Worm (Caenorhabditis elegans) whole organism, early embryonic: ENCODE data around the gene mev-1.

Experiments
- F13C5.2 ChIP-seq: sonication (generic microtip); optimal IDR thresholded peaks from 2 replicates; lab custom pipeline; 2017; ENCODE audit warnings: mild to moderate bottlenecking, missing genetic modification characterization, inconsistent platforms, missing compliant biosample characterization
- aly-1 ChIP-seq: sonication (generic microtip); optimal IDR thresholded peaks from 2 replicates; lab custom pipeline; 2016; ENCODE audit warnings: missing genetic modification characterization, missing compliant biosample characterization
- ama-1 ChIP-seq: fragments of 150-350 bp; optimal IDR thresholded peaks from 2 replicates; lab custom pipeline; 2014
- ceh-36 ChIP-seq: sonication (generic microtip); optimal IDR thresholded peaks from 2 replicates; lab custom pipeline; 2016; ENCODE audit warnings: missing genetic modification characterization, inconsistent platforms, missing compliant biosample characterization
- flt-1 ChIP-seq: fragments of 200-800 bp; sonication (Bioruptor generic); IDR thresholded peaks from 2 replicates; pipeline ENCODE4 v1.3.6; 2022; ENCODE audit warnings: missing genetic modification characterization, missing compliant biosample characterization
- hmbx-1 ChIP-seq: sonication (generic microtip); optimal IDR thresholded peaks from 2 replicates; lab custom pipeline; 2016; ENCODE audit warnings: mild to moderate bottlenecking, missing genetic modification characterization, missing compliant biosample characterization
- hmg-4 ChIP-seq: fragments of 200-800 bp; sonication (Bioruptor generic); optimal IDR thresholded peaks from 2 replicates; lab custom pipeline; 2018; ENCODE audit warnings: mild to moderate bottlenecking, missing genetic modification characterization, missing compliant biosample characterization
- pes-1 ChIP-seq: fragments of 200-800 bp; sonication (Bioruptor generic); IDR thresholded peaks from 2 replicates; pipeline ENCODE4 v1.3.6; 2022; ENCODE audit warnings: missing genetic modification reagents, missing genetic modification characterization, missing compliant biosample characterization
- scrt-1 ChIP-seq: fragments of 200-800 bp; sonication (Bioruptor generic); IDR thresholded peaks from 2 replicates; pipeline ENCODE4 v1.3.6; 2022; ENCODE audit warnings: missing genetic modification characterization, missing compliant biosample characterization
- tra-4 ChIP-seq: sonication (generic microtip); optimal IDR thresholded peaks from 2 replicates; lab custom pipeline; 2017; ENCODE audit warnings: missing genetic modification characterization, missing compliant biosample characterization

DNA sequence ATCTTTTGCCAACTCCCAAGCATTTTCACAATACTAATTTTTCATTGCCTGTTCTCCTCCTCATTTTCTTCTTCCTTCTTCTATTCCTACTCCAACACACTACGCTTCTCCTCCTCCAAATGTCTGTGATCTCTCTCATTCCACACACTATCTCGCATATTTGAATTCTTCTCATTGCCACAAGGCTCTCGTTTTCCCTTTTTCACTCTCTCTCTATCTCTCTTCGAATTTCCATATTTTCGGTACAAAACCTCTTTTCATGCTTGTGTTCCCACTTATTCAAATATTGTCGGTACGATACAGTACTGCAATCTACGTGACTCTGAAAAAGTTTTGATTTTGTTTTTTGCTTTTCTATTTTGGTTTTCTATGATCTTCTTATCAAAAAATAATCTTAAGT lies 46.6 kb downstream of the mev-1 start:
- TF ChIP-seq ama-1: no peak
- TF ChIP-seq pes-1 (GFP tag; lab: Robert Waterston, UW): no peak
- TF ChIP-seq hmg-4 (GFP tag; lab: Kevin White, UChicago): no peak
- no peak for TF ChIP-seq tra-4
- no peak for TF ChIP-seq ceh-36 (tag; lab: Kevin White, UChicago)
- no peak for TF ChIP-seq aly-1 (tag; lab: Kevin White, UChicago)
- TF ChIP-seq F13C5.2 (tag; lab: Kevin White, UChicago): no peak
- TF ChIP-seq flt-1 (GFP tag; lab: Robert Waterston, UW): no peak
- no peak for TF ChIP-seq scrt-1 (GFP tag; lab: Robert Waterston, UW)
- no peak for TF ChIP-seq hmbx-1 (tag; lab: Kevin White, UChicago)
